Worm (Caenorhabditis elegans): ENCODE results near the gene srj-21.
A peak's percentile ranks its signal among the peaks of the same experiment; 100 is the strongest.

srj-21 gene

ce11 chrV:10776528-10777055 is 31.5 kb downstream of the srj-21 start, which contains the start of gene D1054.5:
Gene D1054.5, minus strand, starts transcription at chrV:10776578.
- peak; percentile 45 for TF ChIP-seq crh-2 (tag; optimal IDR thresholded peaks at IDR 0.05)
- no peak for TF ChIP-seq mbf-1 (tag; optimal IDR thresholded peaks at IDR 0.05)
- TF ChIP-seq mab-5 (tag; optimal IDR thresholded peaks at IDR 0.05): no peak
- TF ChIP-seq lin-13 (GFP tag; optimal IDR thresholded peaks at IDR 0.05): no peak
- peak; percentile 83 for TF ChIP-seq sma-9 (GFP tag; optimal IDR thresholded peaks at IDR 0.05)
- TF ChIP-seq sma-9 (tag; optimal IDR thresholded peaks at IDR 0.05): no peak
- no peak for TF ChIP-seq C34F6.9 (tag; optimal IDR thresholded peaks at IDR 0.05)
- no peak for TF ChIP-seq egl-27 (tag; optimal IDR thresholded peaks at IDR 0.05)
- TF ChIP-seq nhr-10 (tag; optimal IDR thresholded peaks at IDR 0.05): no peak
- no peak for TF ChIP-seq lsy-2 (tag; optimal IDR thresholded peaks at IDR 0.05)
- TF ChIP-seq mdl-1 (tag; optimal IDR thresholded peaks at IDR 0.05): no peak
- no peak for TF ChIP-seq unc-55 (GFP tag; optimal IDR thresholded peaks at IDR 0.05)
- TF ChIP-seq ztf-1 (GFP tag; conservative IDR thresholded peaks at IDR 0.05): no peak
- TF ChIP-seq gmeb-1 (tag; optimal IDR thresholded peaks at IDR 0.05): peak; percentile 1
- peak; percentile 92 for TF ChIP-seq fos-1 (tag; optimal IDR thresholded peaks at IDR 0.05)
- no peak for TF ChIP-seq nhr-23 (tag; optimal IDR thresholded peaks at IDR 0.05)
- no peak for TF ChIP-seq ztf-4 (tag; optimal IDR thresholded peaks at IDR 0.05)
- no peak for TF ChIP-seq nhr-11 (tag; optimal IDR thresholded peaks at IDR 0.05)
- TF ChIP-seq unc-62 (GFP tag; optimal IDR thresholded peaks at IDR 0.05): no peak
- TF ChIP-seq nhr-237 (tag; optimal IDR thresholded peaks at IDR 0.05): no peak

DNA sequence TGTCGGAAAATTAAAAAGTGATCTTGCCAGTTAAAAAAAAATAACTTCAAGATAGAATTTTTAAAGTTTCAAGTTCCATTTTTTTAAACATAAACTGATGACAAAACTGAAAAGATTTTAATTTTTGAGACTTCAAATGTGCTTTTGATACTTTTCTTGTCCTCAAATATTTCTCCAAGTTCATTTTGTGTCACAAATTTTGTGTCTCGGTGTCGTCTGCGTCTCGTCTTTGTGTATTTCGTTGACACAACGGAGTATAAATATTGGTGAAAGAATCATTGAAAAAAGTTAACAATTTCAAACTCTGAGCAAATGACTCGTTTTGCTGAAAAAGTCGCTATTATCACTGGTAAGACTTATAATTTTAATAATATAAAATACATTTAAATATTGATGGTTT is 38.9 kb downstream of the srj-21 start, which contains the start of gene D1054.8:
Gene D1054.8 (plus strand): TSS at position 301 of the 400 bp plus-strand sequence.
- TF ChIP-seq lin-11 (tag; optimal IDR thresholded peaks at IDR 0.05): no peak
- no peak for TF ChIP-seq mdl-1 (tag; optimal IDR thresholded peaks at IDR 0.05)
- no peak for TF ChIP-seq lin-13 (GFP tag; optimal IDR thresholded peaks at IDR 0.05)

ce11 chrV:10790921-10791320 is 45.8 kb downstream of the srj-21 start, which contains the start of gene D1054.9:
Gene D1054.9, minus strand, starts transcription at chrV:10791057.
- TF ChIP-seq ZK546.5 (tag; optimal IDR thresholded peaks at IDR 0.05) (no peak), sma-3 (GFP tag; optimal IDR thresholded peaks at IDR 0.05) (no peak), ztf-4 (tag; optimal IDR thresholded peaks at IDR 0.05) (no peak), ztf-1 (GFP tag; conservative IDR thresholded peaks at IDR 0.05) (no peak), nhr-23 (tag; optimal IDR thresholded peaks at IDR 0.05) (no peak), ceh-16 (tag; optimal IDR thresholded peaks at IDR 0.05) (no peak), nhr-11 (tag; optimal IDR thresholded peaks at IDR 0.05) (no peak), Y55F3AM.14 (GFP tag; optimal IDR thresholded peaks at IDR 0.05) (no peak), sma-9 (GFP tag; optimal IDR thresholded peaks at IDR 0.05) (no peak), sma-9 (tag; optimal IDR thresholded peaks at IDR 0.05) (no peak)

- no peak for TF ChIP-seq mdl-1 (tag; optimal IDR thresholded peaks at IDR 0.05)
- no peak for TF ChIP-seq alr-1 (tag; optimal IDR thresholded peaks at IDR 0.05)
- no peak for TF ChIP-seq nhr-6 (tag; optimal IDR thresholded peaks at IDR 0.05)
- TF ChIP-seq Y55F3AM.14 (GFP tag; optimal IDR thresholded peaks at IDR 0.05): no peak
- TF ChIP-seq ztf-4 (tag; optimal IDR thresholded peaks at IDR 0.05): no peak
- no peak for TF ChIP-seq nhr-23 (tag; optimal IDR thresholded peaks at IDR 0.05)
- TF ChIP-seq dmd-4 (tag; optimal IDR thresholded peaks at IDR 0.05): no peak
- no peak for TF ChIP-seq nhr-237 (tag; optimal IDR thresholded peaks at IDR 0.05)
- no peak for TF ChIP-seq F13H6.1 (tag; optimal IDR thresholded peaks at IDR 0.05)
- TF ChIP-seq fos-1 (tag; optimal IDR thresholded peaks at IDR 0.05): no peak
- no peak for TF ChIP-seq ztf-1 (GFP tag; conservative IDR thresholded peaks at IDR 0.05)
- TF ChIP-seq nhr-129 (tag; optimal IDR thresholded peaks at IDR 0.05): no peak
- no peak for TF ChIP-seq ceh-82 (tag; optimal IDR thresholded peaks at IDR 0.05)
- no peak for TF ChIP-seq lin-39 (tag; optimal IDR thresholded peaks at IDR 0.05)
- no peak for TF ChIP-seq unc-55 (GFP tag; optimal IDR thresholded peaks at IDR 0.05)
- no peak for TF ChIP-seq mbf-1 (tag; optimal IDR thresholded peaks at IDR 0.05)
- TF ChIP-seq aly-2 (tag; optimal IDR thresholded peaks at IDR 0.05): no peak
- no peak for TF ChIP-seq nhr-77 (tag; optimal IDR thresholded peaks at IDR 0.05)
- no peak for TF ChIP-seq nhr-21 (tag; optimal IDR thresholded peaks at IDR 0.05)
Measured at ce11 chrV:10792775-10793174, 47.6 kb downstream of the srj-21 start, which contains the start of gene D1054.10. Gene D1054.10, minus strand, starts transcription at chrV:10792875.

DNA sequence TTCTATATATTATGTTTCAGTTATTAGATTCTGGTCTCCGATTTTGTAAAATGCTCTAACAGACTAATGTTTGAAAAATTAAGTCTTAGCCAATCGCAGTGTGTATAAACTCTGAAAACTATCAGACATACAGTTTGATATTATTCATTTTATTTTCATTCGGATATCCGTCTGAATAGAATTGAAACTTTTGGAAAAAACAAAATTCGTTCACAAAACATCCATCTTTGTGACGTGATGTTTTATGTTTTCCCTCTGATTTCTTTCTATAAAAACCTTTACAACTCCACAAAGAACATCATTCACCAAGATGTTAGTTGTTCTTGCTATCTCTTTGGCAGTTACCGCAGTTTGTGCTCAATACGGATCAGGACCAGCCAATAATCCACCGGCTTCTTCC is 48.4 kb downstream of the srj-21 start, which contains the start of gene ule-3:
Gene ule-3 (plus strand): TSS at position 301 of the 400 bp plus-strand sequence.
- TF ChIP-seq crh-2 (tag; optimal IDR thresholded peaks at IDR 0.05) (no peak), fos-1 (tag; optimal IDR thresholded peaks at IDR 0.05) (no peak), R02D3.7 (tag; optimal IDR thresholded peaks at IDR 0.05) (no peak), nhr-129 (tag; optimal IDR thresholded peaks at IDR 0.05) (no peak), nhr-23 (tag; optimal IDR thresholded peaks at IDR 0.05) (no peak), zag-1 (tag; optimal IDR thresholded peaks at IDR 0.05) (no peak), nhr-6 (tag; optimal IDR thresholded peaks at IDR 0.05) (no peak)

All from whole organism, L2 larva.